Fruit fly (Drosophila melanogaster) whole organism, adult: ENCODE measurements around the gene CG10834.

ENCODE experiments used
- CG14711 ChIP-seq: fragments of 200-800 bp; sonication (Bioruptor generic); optimal IDR thresholded peaks from 2 replicates; lab custom pipeline; 2018; ENCODE audit warnings: missing biosample characterization, mild to moderate bottlenecking, missing genetic modification characterization, moderate library complexity
- CG1620 ChIP-seq: fragments of 200-800 bp; sonication (Bioruptor generic); optimal IDR thresholded peaks from 2 replicates; lab custom pipeline; 2016; ENCODE audit warnings: missing biosample characterization, missing genetic modification characterization
- CG5204 ChIP-seq: fragments of 200-800 bp; sonication (Bioruptor generic); optimal IDR thresholded peaks from 2 replicates; lab custom pipeline; 2016; ENCODE audit warnings: missing biosample characterization, missing genetic modification characterization
- CG7101 ChIP-seq: fragments of 200-800 bp; sonication (Bioruptor generic); optimal IDR thresholded peaks from 2 replicates; lab custom pipeline; 2018; ENCODE audit warnings: missing biosample characterization, mild to moderate bottlenecking, missing genetic modification characterization, moderate library complexity
- Hr96 ChIP-seq: fragments of 200-800 bp; sonication (Bioruptor generic); optimal IDR thresholded peaks from 2 replicates; lab custom pipeline; 2016; ENCODE audit warnings: missing biosample characterization, missing genetic modification characterization
- bab1 ChIP-seq: fragments of 200-800 bp; sonication (Bioruptor generic); optimal IDR thresholded peaks from 3 replicates; lab custom pipeline; 2019; ENCODE audit warnings: missing biosample characterization, mild to moderate bottlenecking, missing genetic modification characterization, moderate library complexity
- cic ChIP-seq: fragments of 200-800 bp; sonication (Bioruptor generic); optimal IDR thresholded peaks from 2 replicates; lab custom pipeline; 2017; ENCODE audit warnings: missing biosample characterization, mild to moderate bottlenecking, missing genetic modification characterization, moderate library complexity
- kay ChIP-seq: fragments of 200-800 bp; sonication (Bioruptor generic); peaks from one replicate; lab custom pipeline; 2016; ENCODE audit warnings: missing biosample characterization, missing genetic modification characterization, borderline replicate concordance
- tj ChIP-seq: fragments of 200-800 bp; sonication (Bioruptor generic); optimal IDR thresholded peaks from 3 replicates; lab custom pipeline; 2017; ENCODE audit warnings: missing biosample characterization, mild to moderate bottlenecking, missing genetic modification characterization, moderate library complexity

DNA sequence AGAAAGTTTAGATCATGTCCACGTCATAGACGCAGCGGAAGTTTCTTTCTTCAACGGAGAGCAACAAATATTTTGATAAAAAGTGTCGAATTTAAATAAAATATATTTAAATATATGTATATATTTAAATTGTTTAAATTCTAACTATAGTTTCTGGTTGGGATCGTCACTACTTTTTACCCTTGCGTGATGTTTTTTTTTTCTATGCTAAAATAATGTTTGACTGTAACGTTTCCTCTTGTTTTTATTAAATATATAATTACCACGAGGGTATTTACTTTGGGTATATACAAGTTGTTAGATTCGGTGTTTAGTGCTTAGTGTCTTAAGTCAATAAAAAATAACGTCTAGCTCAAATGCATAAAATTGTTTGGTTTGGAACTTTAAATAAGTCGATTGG, 27.8 kb downstream of the CG10834 start, which contains the start of gene ttm3:
- TF ChIP-seq CG14711 (tag; lab: Kevin White, UChicago) (no peak), CG7101 (tag; lab: Kevin White, UChicago) (no peak), kay (no peak), CG5204 (GFP tag; lab: Kevin White, UChicago) (no peak), cic (no peak), tj (GFP tag; lab: Kevin White, UChicago) (no peak), CG1620 (GFP tag; lab: Kevin White, UChicago) (no peak), Hr96 (GFP tag; lab: Kevin White, UChicago) (no peak), bab1 (GFP tag; lab: Kevin White, UChicago) (no peak)
